Fruit fly (Drosophila melanogaster): ENCODE results near the gene rpk.

rpk gene

DNA sequence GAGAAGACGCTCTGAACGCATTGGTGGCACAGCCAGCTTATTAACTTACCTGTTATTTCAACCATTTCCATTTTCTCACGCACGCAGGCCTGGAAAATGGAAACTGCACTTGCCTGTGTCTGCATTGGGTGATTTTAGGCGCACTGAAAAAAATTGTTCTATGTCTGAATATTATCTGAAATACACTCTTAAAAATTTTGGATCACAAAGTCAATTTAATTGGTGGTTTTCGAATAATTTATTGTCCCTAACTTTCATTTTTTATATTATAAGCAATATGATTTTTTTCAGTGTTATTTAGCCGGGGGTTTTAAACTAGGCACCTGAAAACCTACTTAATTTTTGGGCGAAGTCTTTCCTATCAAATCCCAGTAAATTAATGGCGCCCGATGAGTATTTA, 17.3 kb downstream of the rpk start:
- no peak for TF ChIP-seq Eip93F (GFP tag; optimal IDR thresholded peaks at IDR 0.05)
- TF ChIP-seq Sox14 (GFP tag; optimal IDR thresholded peaks at IDR 0.05), result peak; percentile 46
- TF ChIP-seq pdm3 (GFP tag; optimal IDR thresholded peaks at IDR 0.05), result peak; percentile 60
- TF ChIP-seq acj6 (GFP tag; optimal IDR thresholded peaks at IDR 0.05), result peak; percentile 51
- TF ChIP-seq CG6854 (GFP tag; optimal IDR thresholded peaks at IDR 0.05), result no peak
- peak; percentile 36 for TF ChIP-seq lz (GFP tag; optimal IDR thresholded peaks at IDR 0.05)
- no peak for TF ChIP-seq Ets21C (GFP tag; optimal IDR thresholded peaks at IDR 0.05)
- peak; percentile 29 for TF ChIP-seq CG8319 (GFP tag; optimal IDR thresholded peaks at IDR 0.05)
- TF ChIP-seq CG6163 (GFP tag; IDR thresholded peaks at IDR 0.05), result peak; percentile 78
- peak; percentile 29 for TF ChIP-seq cyc (GFP tag; optimal IDR thresholded peaks at IDR 0.05)
- TF ChIP-seq CG4318 (GFP tag; optimal IDR thresholded peaks at IDR 0.05), result peak; percentile 64
- TF ChIP-seq OdsH (GFP tag; optimal IDR thresholded peaks at IDR 0.05), result peak; percentile 73
- peak; percentile 55 for TF ChIP-seq CG10631 (GFP tag; optimal IDR thresholded peaks at IDR 0.05)
- TF ChIP-seq CG6808 (GFP tag; optimal IDR thresholded peaks at IDR 0.05), result peak; percentile 54
- peak; percentile 62 for TF ChIP-seq Lpt (GFP tag; optimal IDR thresholded peaks at IDR 0.05)
- TF ChIP-seq CG6792 (GFP tag; optimal IDR thresholded peaks at IDR 0.05), result peak; percentile 50
- no peak for TF ChIP-seq Sox102F (GFP tag; optimal IDR thresholded peaks at IDR 0.05)
- peak; percentile 88 for TF ChIP-seq eg (GFP tag; IDR thresholded peaks at IDR 0.05)
- peak in 1 of 2 experiments; percentile 65 for TF ChIP-seq salr (GFP tag; optimal IDR thresholded peaks at IDR 0.05)
- peak; percentile 1 to 40 for TF ChIP-seq ss (GFP tag; optimal IDR thresholded peaks at IDR 0.05)
- TF ChIP-seq fd59A (GFP tag; optimal IDR thresholded peaks at IDR 0.05), result peak; percentile 27
- peak; percentile 9 for TF ChIP-seq CG1621 (tag; optimal IDR thresholded peaks at IDR 0.05)
- TF ChIP-seq CG8119 (GFP tag; IDR thresholded peaks at IDR 0.05), result peak; percentile 86
- TF ChIP-seq Sox15 (GFP tag; optimal IDR thresholded peaks at IDR 0.05), result peak; percentile 16
- TF ChIP-seq CG10669 (GFP tag; optimal IDR thresholded peaks at IDR 0.05), result peak; percentile 50
- TF ChIP-seq Smox (GFP tag; optimal IDR thresholded peaks at IDR 0.05), result no peak
- TF ChIP-seq CG11762 (GFP tag; optimal IDR thresholded peaks at IDR 0.05; ENCODE audit: insufficient read depth), result peak; percentile 27
- no peak for TF ChIP-seq Blimp-1 (GFP tag; optimal IDR thresholded peaks at IDR 0.05)
- TF ChIP-seq Gug (GFP tag; IDR thresholded peaks at IDR 0.05), result peak; percentile 77
- TF ChIP-seq Eip75B (GFP tag; optimal IDR thresholded peaks at IDR 0.05), result peak; percentile 68
- TF ChIP-seq CG11902 (GFP tag; optimal IDR thresholded peaks at IDR 0.05), result peak; percentile 17
- TF ChIP-seq topi (GFP tag; optimal IDR thresholded peaks at IDR 0.05), result peak; percentile 53
- TF ChIP-seq CG3919 (GFP tag; optimal IDR thresholded peaks at IDR 0.05), result peak; percentile 71
- TF ChIP-seq net (GFP tag; optimal IDR thresholded peaks at IDR 0.05), result peak; percentile 72
- peak; percentile 89 for TF ChIP-seq CG15336 (GFP tag; IDR thresholded peaks at IDR 0.05)
- peak; percentile 4 for TF ChIP-seq CG7368 (GFP tag; optimal IDR thresholded peaks at IDR 0.05)
- TF ChIP-seq Hr38 (GFP tag; optimal IDR thresholded peaks at IDR 0.05), result no peak
- TF ChIP-seq fd85E (GFP tag; optimal IDR thresholded peaks at IDR 0.05), result no peak
- no peak for TF ChIP-seq vri (GFP tag; optimal IDR thresholded peaks at IDR 0.05)
- peak; percentile 74 for TF ChIP-seq svp (GFP tag)
- peak; percentile 15 for TF ChIP-seq CG9139 (GFP tag; optimal IDR thresholded peaks at IDR 0.05)
- TF ChIP-seq fkh (GFP tag; optimal IDR thresholded peaks at IDR 0.05), result no peak
- peak; percentile 34 for TF ChIP-seq dac (GFP tag; optimal IDR thresholded peaks at IDR 0.05)
- TF ChIP-seq CG6276 (GFP tag; optimal IDR thresholded peaks at IDR 0.05), result peak; percentile 80
- TF ChIP-seq Hr4 (GFP tag; optimal IDR thresholded peaks at IDR 0.05), result peak; percentile 84
- TF ChIP-seq Met (GFP tag; optimal IDR thresholded peaks at IDR 0.05), result peak; percentile 51
- TF ChIP-seq CG3032 (tag; optimal IDR thresholded peaks at IDR 0.05), result peak; percentile 49
- TF ChIP-seq CG16779 (tag; optimal IDR thresholded peaks at IDR 0.05), result no peak
- peak; percentile 48 for TF ChIP-seq CG34406 (GFP tag; optimal IDR thresholded peaks at IDR 0.05)
- peak; percentile 25 for TF ChIP-seq Hr39 (GFP tag; optimal IDR thresholded peaks at IDR 0.05)
- TF ChIP-seq esn (GFP tag; optimal IDR thresholded peaks at IDR 0.05), result peak; percentile 25
- peak; percentile 56 for TF ChIP-seq Ets96B (tag; optimal IDR thresholded peaks at IDR 0.05)
- TF ChIP-seq achi (GFP tag; optimal IDR thresholded peaks at IDR 0.05), result peak; percentile 66

Measured in whole organism, prepupa.